Worm (Caenorhabditis elegans): Measurements from ENCODE around the gene C33G3.5.

DNA sequence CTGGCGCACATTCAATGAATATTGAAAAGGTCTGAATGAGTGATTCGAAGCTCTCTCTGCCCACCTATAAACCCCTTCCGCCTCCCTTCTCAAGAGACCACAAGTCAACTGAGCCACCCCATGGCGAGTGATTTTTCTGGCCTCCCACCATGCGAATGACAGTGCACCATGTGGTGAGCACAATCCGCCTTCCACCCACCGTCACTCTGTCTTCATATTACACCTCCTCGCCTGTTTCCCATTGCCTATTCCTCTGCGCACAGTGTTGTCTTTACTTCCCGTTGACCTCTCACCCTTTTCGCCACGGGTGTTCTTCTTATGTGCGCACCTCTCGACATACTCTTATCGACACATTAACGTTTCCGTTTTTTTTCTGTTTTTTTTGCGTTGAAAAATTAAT, 51.6 kb downstream of the C33G3.5 start:
- TF ChIP-seq ceh-13 (GFP tag; optimal IDR thresholded peaks at IDR 0.05), result no peak
- TF ChIP-seq ama-1 (optimal IDR thresholded peaks at IDR 0.05), result no peak
- TF ChIP-seq tbx-11 (GFP tag; IDR thresholded peaks at IDR 0.05), result no peak
- no peak for TF ChIP-seq flt-1 (GFP tag; IDR thresholded peaks at IDR 0.05)
